Fruit fly (Drosophila melanogaster): Measurements from ENCODE around the gene Nedd4.

Nedd4 gene

DNA sequence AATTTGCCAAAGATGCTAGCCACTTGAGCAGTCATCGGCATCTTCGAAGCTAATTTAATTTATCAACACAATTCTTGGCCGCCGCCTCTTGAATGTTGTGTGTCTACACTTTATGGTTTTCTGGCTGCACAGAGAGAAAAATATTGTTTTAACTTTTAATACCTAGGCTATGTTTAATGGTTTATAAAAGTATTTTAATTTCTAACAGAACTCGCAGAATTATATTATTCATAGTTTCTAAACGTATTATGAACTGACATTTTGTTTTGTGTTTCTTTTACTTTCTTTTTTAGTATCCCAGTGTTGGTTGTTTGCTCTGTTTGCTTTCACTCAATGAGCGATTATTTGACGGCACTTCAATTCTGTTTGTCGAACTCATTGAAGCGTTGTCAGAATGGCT, 2.3 kb downstream of the Nedd4 start (continued):
- TF ChIP-seq Xbp1 (GFP tag; optimal IDR thresholded peaks at IDR 0.05) (peak; percentile 20), CG7839 (tag; optimal IDR thresholded peaks at IDR 0.05) (peak; percentile 37), cad (GFP tag; optimal IDR thresholded peaks at IDR 0.05) (no peak), CG31388 (GFP tag; optimal IDR thresholded peaks at IDR 0.05) (no peak), CG4820 (GFP tag; optimal IDR thresholded peaks at IDR 0.05) (peak; percentile 16), chm (GFP tag; IDR thresholded peaks at IDR 0.05) (peak; percentile 47; the same call in 1 of the 2 replicates), row (GFP tag; IDR thresholded peaks at IDR 0.05) (peak; percentile 58), CG9727 (GFP tag; optimal IDR thresholded peaks at IDR 0.05) (peak; percentile 34), unpg (GFP tag; optimal IDR thresholded peaks at IDR 0.05) (peak; percentile 57), pho (GFP tag; optimal IDR thresholded peaks at IDR 0.05) (peak; percentile 3), esg (GFP tag; conservative IDR thresholded peaks at IDR 0.05) (peak; percentile 25; the same call in 1 of the 2 replicates), gsb-n (tag; optimal IDR thresholded peaks at IDR 0.05) (peak; percentile 55), PHDP (tag; optimal IDR thresholded peaks at IDR 0.05) (peak; percentile 51), zfh1 (GFP tag; IDR thresholded peaks at IDR 0.05) (peak; percentile 51; the same call in 1 of the 3 replicates), shn (GFP tag; optimal IDR thresholded peaks at IDR 0.05) (no peak), Stat92E (GFP tag; optimal IDR thresholded peaks at IDR 0.05) (no peak), nerfin-1 (tag; optimal IDR thresholded peaks at IDR 0.05) (no peak), CG10209 (GFP tag; optimal IDR thresholded peaks at IDR 0.05) (peak; percentile 10), fd3F (GFP tag; optimal IDR thresholded peaks at IDR 0.05) (peak; percentile 4), Usf (GFP tag; optimal IDR thresholded peaks at IDR 0.05) (no peak), fd102C (GFP tag; optimal IDR thresholded peaks at IDR 0.05) (no peak), nom (GFP tag; optimal IDR thresholded peaks at IDR 0.05) (no peak), CG7556 (GFP tag; optimal IDR thresholded peaks at IDR 0.05) (peak; percentile 41), CG10462 (GFP tag; optimal IDR thresholded peaks at IDR 0.05) (no peak), CG10431 (GFP tag; optimal IDR thresholded peaks at IDR 0.05) (no peak), CG18262 (tag; optimal IDR thresholded peaks at IDR 0.05) (peak; percentile 60), CG8388 (GFP tag; optimal IDR thresholded peaks at IDR 0.05) (peak; percentile 54), Ssrp (tag; optimal IDR thresholded peaks at IDR 0.05) (peak; percentile 36), phol (tag; optimal IDR thresholded peaks at IDR 0.05) (peak; percentile 54), Sox100B (GFP tag; optimal IDR thresholded peaks at IDR 0.05) (peak; percentile 28), vvl (GFP tag; IDR thresholded peaks at IDR 0.05) (peak; percentile 44; the same call in 1 of the 2 replicates), Hsf (GFP tag; optimal IDR thresholded peaks at IDR 0.05) (peak; percentile 36), CG15696 (tag; optimal IDR thresholded peaks at IDR 0.05) (no peak), CG4328 (GFP tag; optimal IDR thresholded peaks at IDR 0.05) (no peak), eyg (GFP tag; optimal IDR thresholded peaks at IDR 0.05) (no peak), CG4424 (GFP tag; optimal IDR thresholded peaks at IDR 0.05) (peak; percentile 24), Fer1 (GFP tag; optimal IDR thresholded peaks at IDR 0.05) (no peak), Bteb2 (GFP tag; optimal IDR thresholded peaks at IDR 0.05) (no peak), CG17328 (GFP tag; IDR thresholded peaks at IDR 0.05) (peak; percentile 35; the same call in 1 of the 2 replicates), eve (GFP tag; optimal IDR thresholded peaks at IDR 0.05) (peak in 1 of 2 experiments; percentile 19), Mes4 (GFP tag; optimal IDR thresholded peaks at IDR 0.05) (no peak), tna (GFP tag; IDR thresholded peaks at IDR 0.05; ENCODE audit: partially characterized antibody) (no peak), tgo (GFP tag; IDR thresholded peaks at IDR 0.05) (no peak), CG2202 (tag; optimal IDR thresholded peaks at IDR 0.05) (peak; percentile 21), Lim3 (GFP tag; IDR thresholded peaks at IDR 0.05) (no peak), pnt (GFP tag; optimal IDR thresholded peaks at IDR 0.05) (no peak), CG10366 (GFP tag; IDR thresholded peaks at IDR 0.05) (no peak), MESR4 (GFP tag; optimal IDR thresholded peaks at IDR 0.05) (no peak), CG13424 (tag; optimal IDR thresholded peaks at IDR 0.05) (peak; percentile 48), Neu2 (GFP tag; optimal IDR thresholded peaks at IDR 0.05; ENCODE audit: borderline replicate concordance) (no peak)
